Fruit fly (Drosophila melanogaster): ENCODE results near the gene kay.

kay gene

dm6 chr3R:29761569-29761968, 4.2 kb upstream of the kay start:
- TF ChIP-seq kay (GFP tag; ENCODE audit: borderline replicate concordance) (peak; percentile 90), Clk (GFP tag; optimal IDR thresholded peaks at IDR 0.05) (no peak)

dm6 chr3R:29762297-29762696, 3.5 kb upstream of the kay start:
- TF ChIP-seq CG14711 (tag; optimal IDR thresholded peaks at IDR 0.05) (no peak), ovo (GFP tag; optimal IDR thresholded peaks at IDR 0.05) (no peak), Clk (GFP tag; optimal IDR thresholded peaks at IDR 0.05) (no peak), Hr96 (GFP tag; optimal IDR thresholded peaks at IDR 0.05) (no peak), CG5204 (GFP tag; optimal IDR thresholded peaks at IDR 0.05) (no peak), Mnt (GFP tag; optimal IDR thresholded peaks at IDR 0.05) (no peak), CG1620 (GFP tag; optimal IDR thresholded peaks at IDR 0.05) (no peak), Crg-1 (GFP tag; optimal IDR thresholded peaks at IDR 0.05) (no peak), CG7101 (tag; optimal IDR thresholded peaks at IDR 0.05) (no peak), CG7045 (GFP tag; optimal IDR thresholded peaks at IDR 0.05) (no peak), bab1 (GFP tag; optimal IDR thresholded peaks at IDR 0.05) (no peak), cnc (optimal IDR thresholded peaks at IDR 0.05) (no peak), toe (GFP tag; optimal IDR thresholded peaks at IDR 0.05) (no peak), CG33017 (tag; optimal IDR thresholded peaks at IDR 0.05) (no peak), pad (GFP tag; optimal IDR thresholded peaks at IDR 0.05) (no peak), kay (GFP tag; ENCODE audit: borderline replicate concordance) (no peak)

dm6 chr3R:29763154-29763553, 2.6 kb upstream of the kay start:
- TF ChIP-seq CG11617 (GFP tag; optimal IDR thresholded peaks at IDR 0.05) (no peak), toe (GFP tag; optimal IDR thresholded peaks at IDR 0.05) (no peak), CG33017 (tag; optimal IDR thresholded peaks at IDR 0.05) (no peak), kay (GFP tag; ENCODE audit: borderline replicate concordance) (no peak), Clk (GFP tag; optimal IDR thresholded peaks at IDR 0.05) (no peak), cnc (optimal IDR thresholded peaks at IDR 0.05) (no peak)

dm6 chr3R:29763804-29764203, 2.0 kb upstream of the kay start:
- TF ChIP-seq CG14711 (tag; optimal IDR thresholded peaks at IDR 0.05) (no peak), kay (GFP tag; ENCODE audit: borderline replicate concordance) (no peak), CG1620 (GFP tag; optimal IDR thresholded peaks at IDR 0.05) (no peak), CG7045 (GFP tag; optimal IDR thresholded peaks at IDR 0.05) (no peak), Clk (GFP tag; optimal IDR thresholded peaks at IDR 0.05) (no peak), pad (GFP tag; optimal IDR thresholded peaks at IDR 0.05) (no peak), CG5204 (GFP tag; optimal IDR thresholded peaks at IDR 0.05) (no peak), CG7101 (tag; optimal IDR thresholded peaks at IDR 0.05) (no peak), Hr96 (GFP tag; optimal IDR thresholded peaks at IDR 0.05) (no peak), cic (GFP tag; optimal IDR thresholded peaks at IDR 0.05) (no peak)

dm6 chr3R:29764249-29765042, 1.3 kb upstream of the kay start:
- no peak for TF ChIP-seq CG11617 (GFP tag; optimal IDR thresholded peaks at IDR 0.05)
- peak; percentile 59 for TF ChIP-seq kay (GFP tag; ENCODE audit: borderline replicate concordance)
- peak; percentile 31 for TF ChIP-seq CG12768 (GFP tag; optimal IDR thresholded peaks at IDR 0.05)
- TF ChIP-seq CG1620 (GFP tag; optimal IDR thresholded peaks at IDR 0.05), result no peak
- no peak for TF ChIP-seq Clk (GFP tag; optimal IDR thresholded peaks at IDR 0.05)
- TF ChIP-seq tj (GFP tag; optimal IDR thresholded peaks at IDR 0.05), result peak; percentile 76

- TF ChIP-seq CG12768 (GFP tag; optimal IDR thresholded peaks at IDR 0.05) (no peak), cnc (optimal IDR thresholded peaks at IDR 0.05) (no peak), CG5204 (GFP tag; optimal IDR thresholded peaks at IDR 0.05) (no peak), Mnt (GFP tag; optimal IDR thresholded peaks at IDR 0.05) (no peak), CG7101 (tag; optimal IDR thresholded peaks at IDR 0.05) (no peak), toe (GFP tag; optimal IDR thresholded peaks at IDR 0.05) (no peak), CG33017 (tag; optimal IDR thresholded peaks at IDR 0.05) (no peak), kay (GFP tag; ENCODE audit: borderline replicate concordance) (no peak), ovo (GFP tag; optimal IDR thresholded peaks at IDR 0.05) (no peak), Crg-1 (GFP tag; optimal IDR thresholded peaks at IDR 0.05) (no peak), Clk (GFP tag; optimal IDR thresholded peaks at IDR 0.05) (no peak), CG1620 (GFP tag; optimal IDR thresholded peaks at IDR 0.05) (no peak), pad (GFP tag; optimal IDR thresholded peaks at IDR 0.05) (no peak), cic (GFP tag; optimal IDR thresholded peaks at IDR 0.05) (no peak)
Measured at dm6 chr3R:29767236-29767635, 1.4 kb downstream of the kay start.

dm6 chr3R:29770930-29771329, 5.1 kb downstream of the kay start:
- TF ChIP-seq bab1 (GFP tag; optimal IDR thresholded peaks at IDR 0.05) (no peak), Mnt (GFP tag; optimal IDR thresholded peaks at IDR 0.05) (no peak), cic (GFP tag; optimal IDR thresholded peaks at IDR 0.05) (no peak), CG7101 (tag; optimal IDR thresholded peaks at IDR 0.05) (no peak), CG14711 (tag; optimal IDR thresholded peaks at IDR 0.05) (no peak), CG1620 (GFP tag; optimal IDR thresholded peaks at IDR 0.05) (no peak), CG5204 (GFP tag; optimal IDR thresholded peaks at IDR 0.05) (no peak), CG33017 (tag; optimal IDR thresholded peaks at IDR 0.05) (no peak), CG7045 (GFP tag; optimal IDR thresholded peaks at IDR 0.05) (no peak), Clk (GFP tag; optimal IDR thresholded peaks at IDR 0.05) (no peak), CG11617 (GFP tag; optimal IDR thresholded peaks at IDR 0.05) (no peak), cnc (optimal IDR thresholded peaks at IDR 0.05) (no peak), ovo (GFP tag; optimal IDR thresholded peaks at IDR 0.05) (no peak), kay (GFP tag; ENCODE audit: borderline replicate concordance) (no peak)

Data from whole organism, adult.